Fruit fly (Drosophila melanogaster) whole organism, embryonic: ENCODE results near the gene CG31125.

ENCODE experiments used
- Antp ChIP-seq: fragments of 200-800 bp; sonication (Bioruptor generic); optimal IDR thresholded peaks from 3 replicates; lab custom pipeline; 2016; ENCODE audit warnings: missing biosample characterization, missing genetic modification characterization
- CG11504 ChIP-seq: fragments of 200-800 bp; sonication (Bioruptor generic); optimal IDR thresholded peaks from 3 replicates; lab custom pipeline; 2019; ENCODE audit warnings: missing biosample characterization, mild to moderate bottlenecking, missing genetic modification characterization, moderate library complexity
- CG11696 ChIP-seq: fragments of 200-800 bp; sonication (Bioruptor generic); IDR thresholded peaks from 2 replicates; pipeline ENCODE4 v1.3.6; 2022; ENCODE audit warnings: missing biosample characterization, missing genetic modification characterization
- CG11723 ChIP-seq: fragments of 200-800 bp; sonication (Bioruptor generic); optimal IDR thresholded peaks from 2 replicates; lab custom pipeline; 2017; ENCODE audit warnings: missing biosample characterization, mild to moderate bottlenecking, missing genetic modification characterization
- CG14965 ChIP-seq: fragments of 200-800 bp; sonication (Bioruptor generic); optimal IDR thresholded peaks from 2 replicates; lab custom pipeline; 2016; ENCODE audit warnings: missing biosample characterization, missing genetic modification characterization, borderline replicate concordance
- CG15269 ChIP-seq: fragments of 200-800 bp; sonication (Bioruptor generic); optimal IDR thresholded peaks from 2 replicates; lab custom pipeline; 2018; ENCODE audit warnings: missing biosample characterization, mild to moderate bottlenecking, missing genetic modification characterization, moderate library complexity
- CG2129 ChIP-seq: fragments of 200-800 bp; sonication (Bioruptor generic); IDR thresholded peaks from 2 replicates; pipeline ENCODE4 v1.3.6; 2022; ENCODE audit warnings: missing biosample characterization, missing genetic modification characterization; ENCODE audit not compliant: partially characterized antibody
- CG2202 ChIP-seq: fragments of 200-800 bp; sonication (Bioruptor generic); optimal IDR thresholded peaks from 2 replicates; lab custom pipeline; 2018; ENCODE audit warnings: missing biosample characterization, mild to moderate bottlenecking, missing genetic modification characterization
- CG30431 ChIP-seq: fragments of 200-800 bp; sonication (Bioruptor generic); optimal IDR thresholded peaks from 2 replicates; lab custom pipeline; 2017; ENCODE audit warnings: missing biosample characterization, missing genetic modification characterization
- CG3163 ChIP-seq: fragments of 200-800 bp; sonication (Bioruptor generic); optimal IDR thresholded peaks from 3 replicates; lab custom pipeline; 2016; ENCODE audit warnings: missing biosample characterization, missing genetic modification characterization
- CG32532 ChIP-seq: fragments of 200-800 bp; sonication (Bioruptor generic); IDR thresholded peaks from 2 replicates; pipeline ENCODE4 v1.3.6; 2022; ENCODE audit warnings: missing biosample characterization, missing genetic modification characterization
- CG34224 ChIP-seq: fragments of 200-800 bp; sonication (Bioruptor generic); IDR thresholded peaks from 3 replicates; pipeline ENCODE4 v1.3.6; 2022; ENCODE audit warnings: missing biosample characterization, missing genetic modification characterization; ENCODE audit not compliant: partially characterized antibody
- CG43689 ChIP-seq: fragments of 200-800 bp; sonication (Bioruptor generic); IDR thresholded peaks from 2 replicates; pipeline ENCODE4 v1.3.6; 2022; ENCODE audit warnings: missing biosample characterization, missing genetic modification characterization
- CG4820 ChIP-seq: fragments of 200-800 bp; sonication (Bioruptor generic); optimal IDR thresholded peaks from 3 replicates; lab custom pipeline; 2016; ENCODE audit warnings: missing biosample characterization, missing genetic modification characterization
- CG7839 ChIP-seq: fragments of 200-800 bp; sonication (Bioruptor generic); optimal IDR thresholded peaks from 3 replicates; lab custom pipeline; 2018; ENCODE audit warnings: missing biosample characterization, mild to moderate bottlenecking, missing genetic modification characterization, moderate library complexity
- CG8944 ChIP-seq: fragments of 200-800 bp; sonication (Bioruptor generic); optimal IDR thresholded peaks from 3 replicates; lab custom pipeline; 2016; ENCODE audit warnings: missing biosample characterization, missing genetic modification characterization
- CG9876 ChIP-seq: fragments of 200-800 bp; sonication (Bioruptor generic); optimal IDR thresholded peaks from 2 replicates; lab custom pipeline; 2016; ENCODE audit warnings: missing biosample characterization, missing genetic modification characterization
- CTCF ChIP-seq: fragments of 200-800 bp; sonication (Bioruptor generic); optimal IDR thresholded peaks from 2 replicates; lab custom pipeline; 2017; ENCODE audit warnings: missing biosample characterization, mild to moderate bottlenecking, missing genetic modification characterization, moderate library complexity
- D ChIP-seq, 2 experiments: fragments of 200-800 bp in 1 of 2; fragments of >200 bp in 1 of 2; sonication (Bioruptor generic) in 1 of 2; optimal IDR thresholded peaks; 2 replicates in 1 of 2; 3 replicates in 1 of 2; lab custom pipeline; 2017; ENCODE audit warnings: mild to moderate bottlenecking in 1 of 2, missing biosample characterization in 1 of 2, missing genetic modification characterization in 1 of 2, missing genetic modification reagents in 1 of 2
- Eip74EF ChIP-seq, 2 experiments: fragments of 200-800 bp in 1 of 2; fragments of >200 bp in 1 of 2; sonication (Bioruptor generic) in 1 of 2; optimal IDR thresholded peaks; 2 replicates each; lab custom pipeline; 2017 to 2019; ENCODE audit warnings: missing biosample characterization in 2 of 2, missing genetic modification characterization in 2 of 2, mild to moderate bottlenecking in 1 of 2, moderate library complexity in 1 of 2
- Ets65A ChIP-seq: fragments of 200-800 bp; sonication (Bioruptor generic); peaks from one replicate; lab custom pipeline; 2016; ENCODE audit warnings: missing biosample characterization, missing genetic modification characterization
- Hand ChIP-seq: fragments of 200-800 bp; sonication (Bioruptor generic); optimal IDR thresholded peaks from 2 replicates; lab custom pipeline; 2017; ENCODE audit warnings: mild to moderate bottlenecking, missing biosample characterization, missing genetic modification reagents, missing genetic modification characterization
- Hr3 ChIP-seq: fragments of 200-800 bp; sonication (Bioruptor generic); optimal IDR thresholded peaks from 3 replicates; lab custom pipeline; 2016; ENCODE audit warnings: missing biosample characterization, missing genetic modification characterization
- Lpt ChIP-seq: fragments of >200 bp; optimal IDR thresholded peaks from 2 replicates; lab custom pipeline; 2018; ENCODE audit warnings: missing biosample characterization, missing genetic modification characterization
- MBD-R2 ChIP-seq: fragments of 200-800 bp; sonication (Bioruptor generic); IDR thresholded peaks from 2 replicates; pipeline ENCODE4 v1.3.6; 2022; ENCODE audit warnings: missing biosample characterization, missing genetic modification characterization
- Rfx ChIP-seq: fragments of 200-800 bp; sonication (Bioruptor generic); IDR thresholded peaks from 2 replicates; pipeline ENCODE4 v1.3.6; 2022; ENCODE audit warnings: missing biosample characterization, missing genetic modification characterization
- Spps ChIP-seq: fragments of 200-800 bp; sonication (Bioruptor generic); optimal IDR thresholded peaks from 2 replicates; lab custom pipeline; 2018; ENCODE audit warnings: missing biosample characterization, mild to moderate bottlenecking, missing genetic modification characterization
- Ssrp ChIP-seq: fragments of 200-800 bp; sonication (Bioruptor generic); optimal IDR thresholded peaks from 2 replicates; lab custom pipeline; 2018; ENCODE audit warnings: missing biosample characterization, mild to moderate bottlenecking, missing genetic modification characterization, moderate library complexity
- bigmax ChIP-seq: fragments of 200-800 bp; sonication (Bioruptor generic); optimal IDR thresholded peaks from 2 replicates; lab custom pipeline; 2018; ENCODE audit warnings: missing biosample characterization, mild to moderate bottlenecking, missing genetic modification characterization
- chinmo ChIP-seq: fragments of 200-800 bp; sonication (Bioruptor generic); IDR thresholded peaks from 4 replicates; pipeline ENCODE4 v1.3.6; 2022; ENCODE audit warnings: missing biosample characterization, missing genetic modification characterization; ENCODE audit not compliant: partially characterized antibody
- ci ChIP-seq: fragments of 200-800 bp; sonication (Bioruptor generic); IDR thresholded peaks from 3 replicates; pipeline ENCODE4 v1.3.6; 2022; ENCODE audit warnings: missing biosample characterization, missing genetic modification characterization
- dm ChIP-seq: fragments of 200-800 bp; sonication (Bioruptor generic); optimal IDR thresholded peaks from 3 replicates; lab custom pipeline; 2016; ENCODE audit warnings: missing biosample characterization, missing genetic modification characterization
- dpn ChIP-seq, 2 experiments: fragments of 200-800 bp; sonication (Bioruptor generic); optimal IDR thresholded peaks; 3 replicates each; lab custom pipeline; 2016; ENCODE audit warnings: missing biosample characterization in 2 of 2, missing genetic modification characterization in 2 of 2
- dysf ChIP-seq: fragments of 200-800 bp; sonication (Bioruptor generic); IDR thresholded peaks from 3 replicates; pipeline ENCODE4 v1.3.6; 2022; ENCODE audit warnings: missing biosample characterization, missing genetic modification characterization
- esg ChIP-seq: fragments of 200-800 bp; sonication (Bioruptor generic); conservative IDR thresholded peaks from 2 replicates; pipeline ENCODE4 v1.3.6; 2022; ENCODE audit warnings: missing biosample characterization, missing genetic modification characterization
- fru ChIP-seq: fragments of >200 bp; optimal IDR thresholded peaks from 2 replicates; lab custom pipeline; 2017
- gem ChIP-seq: fragments of 200-800 bp; sonication (Bioruptor generic); optimal IDR thresholded peaks from 2 replicates; lab custom pipeline; 2019; ENCODE audit warnings: missing biosample characterization, mild to moderate bottlenecking, missing genetic modification characterization, moderate library complexity
- grau ChIP-seq: fragments of 200-800 bp; optimal IDR thresholded peaks from 3 replicates; lab custom pipeline; 2019; ENCODE audit warnings: missing biosample characterization, mild to moderate bottlenecking, missing genetic modification characterization, moderate library complexity
- gsb ChIP-seq: fragments of 200-800 bp; sonication (Bioruptor generic); IDR thresholded peaks from 2 replicates; pipeline ENCODE4 v1.3.6; 2022; ENCODE audit warnings: missing biosample characterization, missing genetic modification characterization
- ham ChIP-seq: fragments of 200-800 bp; sonication (Bioruptor generic); IDR thresholded peaks from 2 replicates; pipeline ENCODE4 v1.3.6; 2022; ENCODE audit warnings: missing biosample characterization, missing genetic modification characterization
- lbe ChIP-seq: fragments of 200-800 bp; sonication (Bioruptor generic); optimal IDR thresholded peaks from 2 replicates; lab custom pipeline; 2016; ENCODE audit warnings: missing biosample characterization, mild to moderate bottlenecking, missing genetic modification characterization
- lmd ChIP-seq: fragments of 200-800 bp; sonication (Bioruptor generic); IDR thresholded peaks from 2 replicates; pipeline ENCODE4 v1.3.6; 2022; ENCODE audit warnings: missing biosample characterization, missing genetic modification characterization
- lola ChIP-seq, 3 experiments: fragments of >200 bp in 2 of 3; fragments of 200-800 bp in 1 of 3; sonication (Bioruptor generic) in 1 of 3; optimal IDR thresholded peaks; 2 replicates each; lab custom pipeline; 2017 to 2019; ENCODE audit warnings: missing biosample characterization in 3 of 3, missing genetic modification characterization in 3 of 3, mild to moderate bottlenecking in 1 of 3, moderate library complexity in 1 of 3
- nerfin-2 ChIP-seq: fragments of 200-800 bp; sonication (Bioruptor generic); IDR thresholded peaks from 2 replicates; pipeline ENCODE4 v1.3.6; 2022; ENCODE audit warnings: missing biosample characterization, missing genetic modification characterization; ENCODE audit not compliant: partially characterized antibody
- nmo ChIP-seq: fragments of 200-800 bp; sonication (Bioruptor generic); optimal IDR thresholded peaks from 2 replicates; lab custom pipeline; 2018; ENCODE audit warnings: missing biosample characterization, mild to moderate bottlenecking, missing genetic modification characterization, moderate library complexity
- schlank ChIP-seq: fragments of 200-800 bp; sonication (Bioruptor generic); optimal IDR thresholded peaks from 2 replicates; lab custom pipeline; 2018; ENCODE audit warnings: missing biosample characterization, mild to moderate bottlenecking, missing genetic modification characterization
- sd ChIP-seq: fragments of 200-800 bp; sonication (Bioruptor generic); optimal IDR thresholded peaks from 3 replicates; lab custom pipeline; 2018; ENCODE audit warnings: missing biosample characterization, mild to moderate bottlenecking, missing genetic modification characterization, moderate library complexity
- slbo ChIP-seq: fragments of 200-800 bp; sonication (Bioruptor generic); IDR thresholded peaks from 2 replicates; pipeline ENCODE4 v1.3.6; 2022; ENCODE audit warnings: missing biosample characterization, missing genetic modification characterization
- sob ChIP-seq: fragments of 200-800 bp; sonication (Bioruptor generic); IDR thresholded peaks from 2 replicates; pipeline ENCODE4 v1.3.6; 2022; ENCODE audit warnings: missing biosample characterization, missing genetic modification characterization
- z ChIP-seq: fragments of 200-800 bp; sonication (Bioruptor generic); IDR thresholded peaks from 3 replicates; pipeline ENCODE4 v1.3.6; 2022; ENCODE audit warnings: missing biosample characterization, missing genetic modification characterization

Gene CG31125

DNA sequence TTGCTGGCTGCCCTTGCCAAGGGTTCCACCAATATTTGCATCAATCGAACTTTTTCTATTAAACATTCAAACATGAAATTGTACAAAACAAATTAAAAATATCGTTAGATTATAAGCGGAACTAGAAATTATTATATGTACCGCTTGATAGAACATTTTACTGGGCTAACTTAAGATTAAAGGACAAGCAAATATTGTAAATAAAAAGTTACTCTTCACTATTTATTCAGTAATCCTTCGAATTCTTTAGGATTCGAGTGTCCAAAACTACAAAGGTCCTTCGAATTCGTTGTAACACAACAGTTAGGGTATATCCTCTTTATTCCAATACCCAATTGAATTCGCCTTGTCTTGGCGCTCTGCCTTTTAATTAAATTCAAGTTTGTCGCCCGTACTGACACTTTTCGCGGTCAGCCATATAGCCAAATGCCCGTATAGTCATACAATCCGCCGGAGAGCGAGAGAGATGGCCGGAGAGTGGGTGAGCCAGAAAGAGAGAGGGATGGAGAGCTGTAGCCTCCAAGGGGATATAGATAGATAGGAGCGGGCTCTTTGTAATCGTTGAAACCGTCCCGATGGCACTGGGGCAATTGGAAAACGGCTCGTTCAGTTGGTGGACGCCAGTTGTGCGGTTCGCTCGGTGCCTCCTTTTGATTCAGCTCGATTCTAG is 13.1 kb upstream of the CG31125 start (continued):
- TF ChIP-seq CG34224 (GFP tag; lab: Robert Waterston, UW), result peak; percentile 14; the same call in 1 of the 3 replicates
- peak; percentile 38; the same call in 1 of the 2 replicates for TF ChIP-seq Rfx (GFP tag; lab: Robert Waterston, UW)
- TF ChIP-seq bigmax, result no peak
- no peak for TF ChIP-seq z (GFP tag; lab: Robert Waterston, UW)
- TF ChIP-seq gsb (GFP tag; lab: Robert Waterston, UW), result no peak
- TF ChIP-seq Antp (GFP tag; lab: Kevin White, UChicago), result no peak
- TF ChIP-seq Hr3 (GFP tag; lab: Kevin White, UChicago), result no peak
- TF ChIP-seq Lpt, result no peak
- TF ChIP-seq dm (GFP tag; lab: Kevin White, UChicago), result no peak
- peak; percentile 32 for TF ChIP-seq CG7839
- no peak for TF ChIP-seq CG8944 (GFP tag; lab: Kevin White, UChicago)
- TF ChIP-seq CTCF (GFP tag; lab: Kevin White, UChicago), result no peak
- TF ChIP-seq ci (GFP tag; lab: Robert Waterston, UW), result 0 out of 3 replicates have a peak, but pooled peaks have one; percentile 33
- TF ChIP-seq chinmo (GFP tag; lab: Robert Waterston, UW), result 0 out of 4 replicates have a peak, but pooled peaks have one; percentile 29
- no peak for TF ChIP-seq D (optimal IDR thresholded peaks at IDR 0.05; lab: Kevin White, UChicago)
- no peak for TF ChIP-seq D (GFP tag; optimal IDR thresholded peaks at IDR 0.05; lab: Kevin White, UChicago)
- no peak for TF ChIP-seq lola (GFP tag; optimal IDR thresholded peaks at IDR 0.05; lab: Kevin White, UChicago)
- no peak for TF ChIP-seq CG14965 (GFP tag; lab: Kevin White, UChicago)
- TF ChIP-seq CG9876 (GFP tag; lab: Kevin White, UChicago), result no peak
- peak; percentile 32; the same call in 1 of the 2 replicates for TF ChIP-seq CG32532 (GFP tag; lab: Robert Waterston, UW)
- TF ChIP-seq lmd (GFP tag; lab: Robert Waterston, UW), result peak; percentile 31; the same call in 1 of the 2 replicates
- TF ChIP-seq esg, result no peak
- no peak for TF ChIP-seq Eip74EF (GFP tag; optimal IDR thresholded peaks at IDR 0.05; lab: Kevin White, UChicago)
- no peak for TF ChIP-seq CG30431
- peak; percentile 20 for TF ChIP-seq gem (tag; lab: Kevin White, UChicago)
- peak in 1 of 2 experiments; percentile 17 for TF ChIP-seq dpn (GFP tag; optimal IDR thresholded peaks at IDR 0.05; lab: Kevin White, UChicago)
- TF ChIP-seq fru (lab: Kevin White, UChicago), result no peak
- TF ChIP-seq Spps (tag; lab: Kevin White, UChicago), result no peak
- TF ChIP-seq dysf (GFP tag; lab: Robert Waterston, UW), result peak; percentile 30; the same call in 1 of the 3 replicates
- TF ChIP-seq MBD-R2 (GFP tag; lab: Robert Waterston, UW), result no peak
- no peak for TF ChIP-seq Ssrp (tag; lab: Kevin White, UChicago)
- no peak for TF ChIP-seq CG3163 (GFP tag; lab: Kevin White, UChicago)
- TF ChIP-seq CG11723 (GFP tag; lab: Kevin White, UChicago), result no peak
- no peak for TF ChIP-seq nerfin-2 (GFP tag; lab: Robert Waterston, UW)
- peak; percentile 34 for TF ChIP-seq grau (tag; lab: Kevin White, UChicago)
- TF ChIP-seq CG11696 (GFP tag; lab: Robert Waterston, UW), result no peak
- 0 out of 2 replicates have a peak, but pooled peaks have one; percentile 10 for TF ChIP-seq sob
- TF ChIP-seq schlank (tag; lab: Kevin White, UChicago), result no peak
- no peak for TF ChIP-seq CG2202 (tag; lab: Kevin White, UChicago)
- TF ChIP-seq slbo (GFP tag; lab: Robert Waterston, UW), result no peak
- TF ChIP-seq CG11504 (tag; lab: Kevin White, UChicago), result peak; percentile 8
- TF ChIP-seq nmo, result peak; percentile 24
- TF ChIP-seq CG43689 (GFP tag; lab: Robert Waterston, UW), result no peak
- no peak for TF ChIP-seq CG4820 (GFP tag; lab: Kevin White, UChicago)
- TF ChIP-seq CG15269 (tag; lab: Kevin White, UChicago), result peak; percentile 12
- no peak for TF ChIP-seq sd (tag; lab: Kevin White, UChicago)
- TF ChIP-seq lbe (GFP tag; lab: Kevin White, UChicago), result no peak
- TF ChIP-seq CG2129 (GFP tag; lab: Robert Waterston, UW), result no peak
- TF ChIP-seq Hand, result no peak
- TF ChIP-seq ham (GFP tag; lab: Robert Waterston, UW), result no peak
- peak; percentile 89 for TF ChIP-seq Ets65A
